Fruit fly (Drosophila melanogaster): ENCODE measurements around the gene CG3473.
A peak's percentile ranks its signal among the peaks of the same experiment; 100 is the strongest.

Gene CG3473

dm6 chr2L:14563626-14564025 lies at the start of gene CG3473:
Gene CG3473, minus strand, starts transcription at chr2L:14563726.
- no peak for TF ChIP-seq fd96Ca (GFP tag; IDR thresholded peaks at IDR 0.05)
- no peak for TF ChIP-seq CG15710 (tag; optimal IDR thresholded peaks at IDR 0.05)
- no peak for TF ChIP-seq CG10348 (GFP tag; IDR thresholded peaks at IDR 0.05)
- TF ChIP-seq Pif1A (GFP tag; optimal IDR thresholded peaks at IDR 0.05), result no peak

dm6 chr2L:14611358-14612037 lies 48.0 kb upstream of the CG3473 start:
- no peak for TF ChIP-seq CG14655 (GFP tag; optimal IDR thresholded peaks at IDR 0.05)
- TF ChIP-seq CG32121 (GFP tag; IDR thresholded peaks at IDR 0.05), result no peak
- no peak for TF ChIP-seq Pif1B (GFP tag; optimal IDR thresholded peaks at IDR 0.05)
- no peak for TF ChIP-seq CG13204 (GFP tag; optimal IDR thresholded peaks at IDR 0.05)
- no peak for TF ChIP-seq D1 (tag; optimal IDR thresholded peaks at IDR 0.05)
- TF ChIP-seq rn (GFP tag; IDR thresholded peaks at IDR 0.05), result no peak
- TF ChIP-seq CG15710 (tag; optimal IDR thresholded peaks at IDR 0.05), result no peak
- TF ChIP-seq CG8159 (tag; optimal IDR thresholded peaks at IDR 0.05), result no peak
- no peak for TF ChIP-seq CG17806 (tag; optimal IDR thresholded peaks at IDR 0.05)
- TF ChIP-seq CG34367 (tag; optimal IDR thresholded peaks at IDR 0.05), result no peak
- TF ChIP-seq gl (tag; optimal IDR thresholded peaks at IDR 0.05), result no peak
- TF ChIP-seq Snoo (tag; optimal IDR thresholded peaks at IDR 0.05), result no peak
- no peak for TF ChIP-seq Pif1A (GFP tag; optimal IDR thresholded peaks at IDR 0.05)
- no peak for TF ChIP-seq CG8301 (tag; optimal IDR thresholded peaks at IDR 0.05)
- TF ChIP-seq EcR (GFP tag; optimal IDR thresholded peaks at IDR 0.05), result no peak
- TF ChIP-seq CG10348 (GFP tag; IDR thresholded peaks at IDR 0.05), result no peak
- TF ChIP-seq fd96Ca (GFP tag; IDR thresholded peaks at IDR 0.05), result no peak
- TF ChIP-seq CG12605 (GFP tag; IDR thresholded peaks at IDR 0.05), result no peak

dm6 chr2L:14606112-14606511 lies 42.6 kb upstream of the CG3473 start:
- TF ChIP-seq CG32121 (GFP tag; IDR thresholded peaks at IDR 0.05) (no peak), EcR (GFP tag; optimal IDR thresholded peaks at IDR 0.05) (peak; percentile 93), CG4496 (GFP tag; IDR thresholded peaks at IDR 0.05) (0 out of 3 replicates have a peak, but pooled peaks have one; percentile 30), fd96Ca (GFP tag; IDR thresholded peaks at IDR 0.05) (no peak), Snoo (tag; optimal IDR thresholded peaks at IDR 0.05) (peak; percentile 34)

- no peak for TF ChIP-seq CG8159 (tag; optimal IDR thresholded peaks at IDR 0.05)
- TF ChIP-seq CG9948 (tag; optimal IDR thresholded peaks at IDR 0.05), result no peak
- TF ChIP-seq CG14655 (GFP tag; optimal IDR thresholded peaks at IDR 0.05), result no peak
- TF ChIP-seq CG10348 (GFP tag; IDR thresholded peaks at IDR 0.05), result no peak
- no peak for TF ChIP-seq CG17806 (tag; optimal IDR thresholded peaks at IDR 0.05)
- TF ChIP-seq Ets98B (GFP tag; IDR thresholded peaks at IDR 0.05), result no peak; the same call in 1 of the 2 replicates
- peak; percentile 19 for TF ChIP-seq EcR (GFP tag; optimal IDR thresholded peaks at IDR 0.05)
- peak; percentile 27; the same call in 1 of the 2 replicates for TF ChIP-seq CG32121 (GFP tag; IDR thresholded peaks at IDR 0.05)
- TF ChIP-seq fd96Ca (GFP tag; IDR thresholded peaks at IDR 0.05), result no peak
Observed at dm6 chr2L:14599058-14599789, 35.7 kb upstream of the CG3473 start.

- TF ChIP-seq Snoo (tag; optimal IDR thresholded peaks at IDR 0.05) (peak; percentile 46), CG4496 (GFP tag; IDR thresholded peaks at IDR 0.05) (peak; percentile 62), Pif1A (GFP tag; optimal IDR thresholded peaks at IDR 0.05) (peak; percentile 71), CG12605 (GFP tag; IDR thresholded peaks at IDR 0.05) (no peak), CG17806 (tag; optimal IDR thresholded peaks at IDR 0.05) (peak; percentile 73), CG32121 (GFP tag; IDR thresholded peaks at IDR 0.05) (no peak), Ets98B (GFP tag; IDR thresholded peaks at IDR 0.05) (no peak), CG14655 (GFP tag; optimal IDR thresholded peaks at IDR 0.05) (peak; percentile 61), CG10348 (GFP tag; IDR thresholded peaks at IDR 0.05) (no peak), gl (tag; optimal IDR thresholded peaks at IDR 0.05) (peak; percentile 34), CG8301 (tag; optimal IDR thresholded peaks at IDR 0.05) (peak; percentile 57), CG13204 (GFP tag; optimal IDR thresholded peaks at IDR 0.05) (no peak), CG9948 (tag; optimal IDR thresholded peaks at IDR 0.05) (peak; percentile 70), Pif1B (GFP tag; optimal IDR thresholded peaks at IDR 0.05) (peak; percentile 63), CG8159 (tag; optimal IDR thresholded peaks at IDR 0.05) (peak; percentile 74), CG15710 (tag; optimal IDR thresholded peaks at IDR 0.05) (peak; percentile 71), CG34367 (tag; optimal IDR thresholded peaks at IDR 0.05) (peak; percentile 60), D1 (tag; optimal IDR thresholded peaks at IDR 0.05) (peak; percentile 49), rn (GFP tag; IDR thresholded peaks at IDR 0.05) (0 out of 2 replicates have a peak, but pooled peaks have one; percentile 15), EcR (GFP tag; optimal IDR thresholded peaks at IDR 0.05) (peak; percentile 23), fd96Ca (GFP tag; IDR thresholded peaks at IDR 0.05) (peak; percentile 61; the same call in 2 of the 3 replicates)
Observed at dm6 chr2L:14598357-14599057, 35.0 kb upstream of the CG3473 start.
